Fruit fly (Drosophila melanogaster): Measurements from ENCODE around the gene vilya.

Gene vilya

dm6 chrX:2714730-2715129 lies 11.7 kb upstream of the vilya start (continued):
- TF ChIP-seq CG14441 (GFP tag; IDR thresholded peaks at IDR 0.05), result no peak
- TF ChIP-seq TFAM (GFP tag; optimal IDR thresholded peaks at IDR 0.05), result no peak
- peak; percentile 31; the same call in 1 of the 3 replicates for TF ChIP-seq CG14860 (GFP tag; IDR thresholded peaks at IDR 0.05; ENCODE audit: partially characterized antibody)
- no peak for TF ChIP-seq pum (GFP tag; optimal IDR thresholded peaks at IDR 0.05)
- no peak for TF ChIP-seq CG4854 (GFP tag; optimal IDR thresholded peaks at IDR 0.05)
- TF ChIP-seq Dll (GFP tag; IDR thresholded peaks at IDR 0.05; ENCODE audit: partially characterized antibody), result peak; percentile 58
- TF ChIP-seq vnd (GFP tag; IDR thresholded peaks at IDR 0.05; ENCODE audit: partially characterized antibody), result 0 out of 3 replicates have a peak, but pooled peaks have one; percentile 11
- no peak for TF ChIP-seq CG7928 (GFP tag; optimal IDR thresholded peaks at IDR 0.05)
- TF ChIP-seq CG17912 (GFP tag; optimal IDR thresholded peaks at IDR 0.05), result no peak
- no peak for TF ChIP-seq CG2199 (GFP tag; IDR thresholded peaks at IDR 0.05)
- peak; percentile 80 for TF ChIP-seq E2f2 (GFP tag; IDR thresholded peaks at IDR 0.05)
- no peak for TF ChIP-seq pnt (GFP tag; optimal IDR thresholded peaks at IDR 0.05)
- peak; percentile 24 for TF ChIP-seq stwl (tag; optimal IDR thresholded peaks at IDR 0.05)
- TF ChIP-seq CG12104 (GFP tag; optimal IDR thresholded peaks at IDR 0.05), result no peak
- TF ChIP-seq CG4360 (GFP tag; IDR thresholded peaks at IDR 0.05), result no peak
- TF ChIP-seq CG4328 (GFP tag; optimal IDR thresholded peaks at IDR 0.05), result no peak
- TF ChIP-seq tna (GFP tag; IDR thresholded peaks at IDR 0.05; ENCODE audit: partially characterized antibody), result peak; percentile 16; the same call in 1 of the 2 replicates
- TF ChIP-seq amos (GFP tag; IDR thresholded peaks at IDR 0.05; ENCODE audit: partially characterized antibody), result peak; percentile 41; the same call in 1 of the 2 replicates
- no peak for TF ChIP-seq CG9727 (GFP tag; optimal IDR thresholded peaks at IDR 0.05)
- no peak for TF ChIP-seq salm (tag; optimal IDR thresholded peaks at IDR 0.05)
- peak; percentile 42 for TF ChIP-seq CG13424 (tag; optimal IDR thresholded peaks at IDR 0.05)
- TF ChIP-seq HLH4C (GFP tag; IDR thresholded peaks at IDR 0.05; ENCODE audit: partially characterized antibody), result peak; percentile 56
- TF ChIP-seq CG2116 (GFP tag; optimal IDR thresholded peaks at IDR 0.05), result peak; percentile 48
- no peak for TF ChIP-seq CG10147 (GFP tag; optimal IDR thresholded peaks at IDR 0.05)
- peak; percentile 43; the same call in 1 of the 2 replicates for TF ChIP-seq unc-4 (GFP tag; IDR thresholded peaks at IDR 0.05; ENCODE audit: partially characterized antibody)
- peak; percentile 46 for TF ChIP-seq Med (GFP tag)
- peak; percentile 18 for TF ChIP-seq CG2120 (GFP tag; optimal IDR thresholded peaks at IDR 0.05)
- TF ChIP-seq HmgZ (tag; optimal IDR thresholded peaks at IDR 0.05), result peak; percentile 6
- no peak for TF ChIP-seq B-H2 (GFP tag; optimal IDR thresholded peaks at IDR 0.05)
- no peak for TF ChIP-seq CG31224 (GFP tag; IDR thresholded peaks at IDR 0.05)
- TF ChIP-seq gfzf (GFP tag; optimal IDR thresholded peaks at IDR 0.05), result peak; percentile 17
- no peak for TF ChIP-seq CG3726 (GFP tag; IDR thresholded peaks at IDR 0.05)
- TF ChIP-seq CG18764 (GFP tag; optimal IDR thresholded peaks at IDR 0.05), result peak; percentile 87
- TF ChIP-seq Neu2 (GFP tag; optimal IDR thresholded peaks at IDR 0.05; ENCODE audit: borderline replicate concordance), result no peak
- TF ChIP-seq dimm (GFP tag; IDR thresholded peaks at IDR 0.05), result no peak
- TF ChIP-seq CG6791 (GFP tag; IDR thresholded peaks at IDR 0.05; ENCODE audit: partially characterized antibody), result 0 out of 3 replicates have a peak, but pooled peaks have one; percentile 36
- peak; percentile 37; the same call in 1 of the 2 replicates for TF ChIP-seq CG42726 (GFP tag; IDR thresholded peaks at IDR 0.05; ENCODE audit: partially characterized antibody)
- TF ChIP-seq peb (GFP tag; IDR thresholded peaks at IDR 0.05), result no peak
- TF ChIP-seq Scr (GFP tag; IDR thresholded peaks at IDR 0.05; ENCODE audit: partially characterized antibody), result peak; percentile 44; the same call in 1 of the 2 replicates
- TF ChIP-seq eyg (GFP tag; optimal IDR thresholded peaks at IDR 0.05), result no peak
- TF ChIP-seq Myb (GFP tag; optimal IDR thresholded peaks at IDR 0.05), result peak; percentile 60
- TF ChIP-seq dan (GFP tag; IDR thresholded peaks at IDR 0.05), result no peak
- TF ChIP-seq Atf-2 (GFP tag; optimal IDR thresholded peaks at IDR 0.05), result no peak
- TF ChIP-seq CG1603 (tag; optimal IDR thresholded peaks at IDR 0.05), result peak; percentile 2
- TF ChIP-seq CG11560 (tag; IDR thresholded peaks at IDR 0.05), result no peak
- no peak for TF ChIP-seq CG13123 (GFP tag; optimal IDR thresholded peaks at IDR 0.05)
- TF ChIP-seq pzg (GFP tag; optimal IDR thresholded peaks at IDR 0.05), result peak; percentile 50
- TF ChIP-seq Atf6 (GFP tag; IDR thresholded peaks at IDR 0.05), result no peak
- TF ChIP-seq row (GFP tag; IDR thresholded peaks at IDR 0.05), result peak; percentile 52; the same call in 2 of the 3 replicates
- peak; percentile 24 for TF ChIP-seq dm (GFP tag; optimal IDR thresholded peaks at IDR 0.05)
